Worm (Caenorhabditis elegans) whole organism, L4 larva: ENCODE results near the gene Y22D7AL.11.

Source experiments
- R02D3.7 ChIP-seq: fragments of 150-350 bp; sonication (generic microtip); optimal IDR thresholded peaks from 3 replicates; lab custom pipeline; 2014; ENCODE audit warnings: missing biosample characterization, missing genetic modification characterization
- T26A8.4 ChIP-seq: fragments of 200-800 bp; sonication (Bioruptor generic); IDR thresholded peaks from 2 replicates; pipeline ENCODE4 v1.3.6; 2022; ENCODE audit warnings: missing genetic modification characterization, missing compliant biosample characterization
- Y48G9A.11 ChIP-seq: fragments of 200-800 bp; sonication (Bioruptor generic); IDR thresholded peaks from 2 replicates; pipeline ENCODE4 v1.3.6; 2022; ENCODE audit warnings: missing genetic modification reagents, missing genetic modification characterization, missing compliant biosample characterization
- Y75B8A.6 ChIP-seq: fragments of 200-800 bp; sonication (Bioruptor generic); IDR thresholded peaks from 2 replicates; pipeline ENCODE4 v1.3.6; 2022; ENCODE audit warnings: missing genetic modification reagents, missing genetic modification characterization, missing compliant biosample characterization
- aha-1 ChIP-seq: fragments of 150-350 bp; peaks from one replicate; lab custom pipeline; 2014; ENCODE audit warnings: missing biosample characterization, missing genetic modification characterization
- ama-1 ChIP-seq: fragments of 150-350 bp; optimal IDR thresholded peaks from 2 replicates; lab custom pipeline; 2014; ENCODE audit warnings: inconsistent platforms, mixed read lengths
- ceh-20 ChIP-seq: fragments of 200-800 bp; sonication (Bioruptor generic); IDR thresholded peaks from 2 replicates; pipeline ENCODE4 v1.3.6; 2022; ENCODE audit warnings: missing genetic modification reagents, missing genetic modification characterization, missing compliant biosample characterization
- ceh-44 ChIP-seq: fragments of 200-800 bp; sonication (Bioruptor generic); IDR thresholded peaks from 2 replicates; pipeline ENCODE4 v1.3.6; 2022; ENCODE audit warnings: missing genetic modification reagents, missing genetic modification characterization, missing compliant biosample characterization
- ctbp-1 ChIP-seq: fragments of 200-800 bp; sonication (Bioruptor generic); IDR thresholded peaks from 2 replicates; pipeline ENCODE4 v1.3.6; 2022; ENCODE audit warnings: missing genetic modification reagents, missing genetic modification characterization, missing compliant biosample characterization
- daf-16 ChIP-seq, 3 experiments: sonication (generic microtip); optimal IDR thresholded peaks; 2 replicates each; lab custom pipeline; 2016 to 2017; ENCODE audit warnings: missing genetic modification characterization in 3 of 3, missing genetic modification reagents in 3 of 3, mild to moderate bottlenecking in 2 of 3, missing compliant biosample characterization in 2 of 3, missing biosample characterization in 1 of 3, moderate library complexity in 1 of 3
- dmd-6 ChIP-seq: fragments of 200-800 bp; sonication (Bioruptor generic); IDR thresholded peaks from 2 replicates; pipeline ENCODE4 v1.3.6; 2022; ENCODE audit warnings: missing genetic modification reagents, missing genetic modification characterization, missing compliant biosample characterization
- dmd-8 ChIP-seq: fragments of 200-800 bp; sonication (Bioruptor generic); IDR thresholded peaks from 2 replicates; pipeline ENCODE4 v1.3.6; 2022; ENCODE audit warnings: missing genetic modification characterization, missing compliant biosample characterization
- dpl-1 ChIP-seq: fragments of 150-350 bp; optimal IDR thresholded peaks from 2 replicates; lab custom pipeline; 2014; ENCODE audit warnings: missing biosample characterization, missing genetic modification reagents, missing genetic modification characterization
- duxl-1 ChIP-seq: sonication (generic microtip); optimal IDR thresholded peaks from 2 replicates; lab custom pipeline; 2016; ENCODE audit warnings: mild to moderate bottlenecking, missing genetic modification characterization, moderate library complexity, missing compliant biosample characterization; ENCODE audit not compliant: poor library complexity
- dve-1 ChIP-seq: sonication (generic microtip); optimal IDR thresholded peaks from 2 replicates; lab custom pipeline; 2017; ENCODE audit warnings: antibody characterized with exemption, mild to moderate bottlenecking, missing genetic modification characterization, missing compliant biosample characterization; ENCODE audit not compliant: insufficient read depth
- fkh-10 ChIP-seq: fragments of 150-350 bp; optimal IDR thresholded peaks from 2 replicates; lab custom pipeline; 2014; ENCODE audit warnings: missing biosample characterization, missing genetic modification reagents, missing genetic modification characterization
- hlh-11 ChIP-seq: fragments of 200-800 bp; sonication (Bioruptor generic); optimal IDR thresholded peaks from 2 replicates; lab custom pipeline; 2018; ENCODE audit warnings: mild to moderate bottlenecking, missing genetic modification characterization, missing compliant biosample characterization
- hlh-30 ChIP-seq: sonication (generic microtip); optimal IDR thresholded peaks from 2 replicates; lab custom pipeline; 2017; ENCODE audit warnings: antibody characterized with exemption, mild to moderate bottlenecking, missing genetic modification characterization, missing compliant biosample characterization; ENCODE audit not compliant: insufficient read depth
- hmg-1.1 ChIP-seq: fragments of 200-800 bp; sonication (Bioruptor generic); IDR thresholded peaks from 2 replicates; pipeline ENCODE4 v1.3.6; 2022; ENCODE audit warnings: missing genetic modification reagents, missing genetic modification characterization, missing compliant biosample characterization
- jun-1 ChIP-seq: fragments of 150-350 bp; optimal IDR thresholded peaks from 2 replicates; lab custom pipeline; 2014; ENCODE audit warnings: missing biosample characterization, missing genetic modification reagents, missing genetic modification characterization
- lim-7 ChIP-seq: fragments of 200-800 bp; sonication (Bioruptor generic); IDR thresholded peaks from 2 replicates; pipeline ENCODE4 v1.3.6; 2022; ENCODE audit warnings: missing genetic modification characterization, missing compliant biosample characterization
- lin-1 ChIP-seq: fragments of 200-800 bp; sonication (Bioruptor generic); IDR thresholded peaks from 2 replicates; pipeline ENCODE4 v1.3.6; 2022; ENCODE audit warnings: missing genetic modification reagents, missing genetic modification characterization, missing compliant biosample characterization
- lin-13 ChIP-seq: fragments of 150-350 bp; optimal IDR thresholded peaks from 2 replicates; lab custom pipeline; 2014; ENCODE audit warnings: missing biosample characterization, missing genetic modification reagents, missing genetic modification characterization
- mdt-29 ChIP-seq: fragments of 200-800 bp; sonication (Bioruptor generic); IDR thresholded peaks from 2 replicates; pipeline ENCODE4 v1.3.6; 2022; ENCODE audit warnings: missing genetic modification reagents, missing genetic modification characterization, missing compliant biosample characterization
- mep-1 ChIP-seq: fragments of 150-350 bp; sonication (generic microtip); optimal IDR thresholded peaks from 3 replicates; lab custom pipeline; 2014; ENCODE audit warnings: missing biosample characterization, missing genetic modification characterization
- mes-2 ChIP-seq: sonication (generic microtip); optimal IDR thresholded peaks from 2 replicates; lab custom pipeline; 2016; ENCODE audit warnings: missing genotype, mild to moderate bottlenecking, missing genetic modification characterization, missing compliant biosample characterization; ENCODE audit not compliant: poor library complexity, severe bottlenecking
- mxl-2 ChIP-seq: fragments of 200-800 bp; sonication (Bioruptor generic); conservative IDR thresholded peaks from 2 replicates; pipeline ENCODE4 v1.3.6; 2022; ENCODE audit warnings: missing genetic modification reagents, missing genetic modification characterization, missing compliant biosample characterization
- mxl-3 ChIP-seq: fragments of 200-800 bp; sonication (Bioruptor generic); optimal IDR thresholded peaks from 2 replicates; lab custom pipeline; 2018; ENCODE audit warnings: mild to moderate bottlenecking, missing genetic modification characterization, missing compliant biosample characterization
- nhr-10 ChIP-seq: fragments of 150-350 bp; optimal IDR thresholded peaks from 2 replicates; lab custom pipeline; 2014; ENCODE audit warnings: missing biosample characterization, missing genetic modification characterization
- nhr-102 ChIP-seq: sonication (generic microtip); optimal IDR thresholded peaks from 2 replicates; lab custom pipeline; 2016; ENCODE audit warnings: mild to moderate bottlenecking, missing genetic modification characterization, moderate library complexity, missing compliant biosample characterization
- nhr-11 ChIP-seq: fragments of 150-350 bp; optimal IDR thresholded peaks from 2 replicates; lab custom pipeline; 2014; ENCODE audit warnings: missing biosample characterization, missing genetic modification characterization
- nhr-25 ChIP-seq: sonication (generic microtip); optimal IDR thresholded peaks from 2 replicates; lab custom pipeline; 2017; ENCODE audit warnings: missing genetic modification characterization, mild to moderate bottlenecking, missing compliant biosample characterization, antibody characterized with exemption, moderate library complexity, borderline replicate concordance; ENCODE audit not compliant: insufficient read depth
- nhr-28 ChIP-seq: fragments of 150-350 bp; optimal IDR thresholded peaks from 2 replicates; lab custom pipeline; 2014; ENCODE audit warnings: missing biosample characterization, missing genetic modification characterization
- nhr-42 ChIP-seq: fragments of 200-800 bp; sonication (Bioruptor generic); IDR thresholded peaks from 2 replicates; pipeline ENCODE4 v1.3.6; 2022; ENCODE audit warnings: missing genetic modification characterization, missing compliant biosample characterization
- nhr-48 ChIP-seq: sonication (generic microtip); optimal IDR thresholded peaks from 2 replicates; lab custom pipeline; 2016; ENCODE audit warnings: mild to moderate bottlenecking, missing genetic modification characterization, missing compliant biosample characterization
- nhr-6 ChIP-seq: fragments of 150-350 bp; optimal IDR thresholded peaks from 2 replicates; lab custom pipeline; 2014; ENCODE audit warnings: missing biosample characterization, missing genetic modification characterization
- nhr-77 ChIP-seq: fragments of 150-350 bp; optimal IDR thresholded peaks from 2 replicates; lab custom pipeline; 2014; ENCODE audit warnings: missing biosample characterization, missing genetic modification characterization
- php-3 ChIP-seq: fragments of 200-800 bp; sonication (Bioruptor generic); IDR thresholded peaks from 2 replicates; pipeline ENCODE4 v1.3.6; 2022; ENCODE audit warnings: missing genetic modification reagents, missing genetic modification characterization, missing compliant biosample characterization
- pqm-1 ChIP-seq: sonication (generic microtip); optimal IDR thresholded peaks from 2 replicates; lab custom pipeline; 2017; ENCODE audit warnings: missing biosample characterization, missing genetic modification characterization
- saeg-2 ChIP-seq: fragments of 200-800 bp; sonication (Bioruptor generic); IDR thresholded peaks from 2 replicates; pipeline ENCODE4 v1.3.6; 2022; ENCODE audit warnings: missing genetic modification reagents, missing genetic modification characterization, missing compliant biosample characterization
- set-16 ChIP-seq: fragments of 200-800 bp; sonication (Bioruptor generic); IDR thresholded peaks from 2 replicates; pipeline ENCODE4 v1.3.6; 2022; ENCODE audit warnings: missing genetic modification reagents, missing genetic modification characterization, missing compliant biosample characterization
- snpc-1.2 ChIP-seq: fragments of 200-800 bp; sonication (Bioruptor generic); IDR thresholded peaks from 2 replicates; pipeline ENCODE4 v1.3.6; 2022; ENCODE audit warnings: missing genetic modification reagents, missing genetic modification characterization, missing compliant biosample characterization
- snpc-4 ChIP-seq: fragments of 150-350 bp; optimal IDR thresholded peaks from 2 replicates; lab custom pipeline; 2014; ENCODE audit warnings: missing biosample characterization, missing genetic modification characterization
- tra-1 ChIP-seq: fragments of 200-800 bp; sonication (Bioruptor generic); IDR thresholded peaks from 2 replicates; pipeline ENCODE4 v1.3.6; 2022; ENCODE audit warnings: missing genetic modification reagents, missing genetic modification characterization, missing compliant biosample characterization
- unc-62 ChIP-seq, 3 experiments: fragments of 150-350 bp in 1 of 3; sonication (generic microtip); optimal IDR thresholded peaks in 2 of 3; peaks in 1 of 3; 1 replicate in 1 of 3; 2 replicates in 2 of 3; lab custom pipeline; 2014 to 2017; ENCODE audit warnings: missing biosample characterization in 3 of 3, missing genetic modification characterization in 3 of 3, missing genetic modification reagents in 3 of 3, missing genotype in 1 of 3
- zfp-3 ChIP-seq: fragments of 200-800 bp; sonication (Bioruptor generic); conservative IDR thresholded peaks from 2 replicates; pipeline ENCODE4 v1.3.6; 2022; ENCODE audit warnings: missing genetic modification reagents, missing genetic modification characterization, missing compliant biosample characterization
- ztf-11 ChIP-seq: fragments of 150-350 bp; optimal IDR thresholded peaks from 2 replicates; lab custom pipeline; 2014; ENCODE audit warnings: missing biosample characterization, missing genetic modification characterization

Gene Y22D7AL.11

ce11 chrIII:1682262-1682661 lies 48.1 kb upstream of the Y22D7AL.11 start (continued):
- TF ChIP-seq php-3 (no peak), dmd-8 (GFP tag; lab: Robert Waterston, UW) (no peak), aha-1 (tag; lab: Kevin White, UChicago) (peak; percentile 5)

ce11 chrIII:1680996-1681395 lies 46.8 kb upstream of the Y22D7AL.11 start:
- TF ChIP-seq aha-1 (tag; lab: Kevin White, UChicago) (peak; percentile 11), mxl-3 (GFP tag; lab: Kevin White, UChicago) (peak; percentile 73), tra-1 (GFP tag; lab: Robert Waterston, UW) (peak; percentile 87), nhr-42 (0 out of 2 replicates have a peak, but pooled peaks have one; percentile 54), Y48G9A.11 (GFP tag; lab: Robert Waterston, UW) (no peak), mep-1 (peak; percentile 81), ztf-11 (tag; lab: Kevin White, UChicago) (no peak), duxl-1 (tag; lab: Kevin White, UChicago) (peak; percentile 30), mxl-2 (GFP tag; lab: Robert Waterston, UW) (no peak), Y75B8A.6 (GFP tag; lab: Robert Waterston, UW) (no peak), jun-1 (peak; percentile 40), ctbp-1 (GFP tag; lab: Robert Waterston, UW) (peak; percentile 33; the same call in 1 of the 2 replicates), fkh-10 (GFP tag; lab: Kevin White, UChicago) (no peak), snpc-1.2 (GFP tag; lab: Robert Waterston, UW) (no peak), pqm-1 (tag; lab: Kevin White, UChicago) (peak; percentile 83), nhr-6 (tag; lab: Kevin White, UChicago) (peak; percentile 68), daf-16 (GFP tag; optimal IDR thresholded peaks at IDR 0.05; lab: Kevin White, UChicago) (peak in 1 of 2 experiments; percentile 32), daf-16 (tag; optimal IDR thresholded peaks at IDR 0.05; lab: Kevin White, UChicago) (peak; percentile 82), hlh-30 (tag; lab: Kevin White, UChicago) (peak; percentile 84), mdt-29 (GFP tag; lab: Robert Waterston, UW) (no peak), R02D3.7 (tag; lab: Kevin White, UChicago) (no peak), hmg-1.1 (GFP tag; lab: Robert Waterston, UW) (peak; percentile 71), php-3 (peak; percentile 99), dve-1 (tag; lab: Kevin White, UChicago) (peak; percentile 90), zfp-3 (0 out of 2 replicates have a peak, but pooled peaks have one; percentile 44), nhr-77 (tag; lab: Kevin White, UChicago) (peak; percentile 84), nhr-25 (no peak), nhr-102 (tag; lab: Kevin White, UChicago) (peak; percentile 52), nhr-28 (tag; lab: Kevin White, UChicago) (peak; percentile 93), saeg-2 (GFP tag; lab: Robert Waterston, UW) (peak; percentile 34; the same call in 1 of the 2 replicates), set-16 (0 out of 2 replicates have a peak, but pooled peaks have one; percentile 21), ama-1 (lab: Kevin White, UChicago) (no peak), mes-2 (tag; lab: Kevin White, UChicago) (peak; percentile 62), dmd-8 (GFP tag; lab: Robert Waterston, UW) (no peak), lin-13 (peak; percentile 68), nhr-48 (tag; lab: Kevin White, UChicago) (peak; percentile 68), snpc-4 (tag; lab: Kevin White, UChicago) (no peak), nhr-11 (peak; percentile 53), dmd-6 (GFP tag; lab: Robert Waterston, UW) (peak; percentile 94), lim-7 (GFP tag; lab: Robert Waterston, UW) (no peak), dpl-1 (GFP tag; lab: Kevin White, UChicago) (peak; percentile 38), T26A8.4 (GFP tag; lab: Robert Waterston, UW) (0 out of 2 replicates have a peak, but pooled peaks have one; percentile 16), hlh-11 (tag; lab: Kevin White, UChicago) (peak; percentile 95), ceh-44 (GFP tag; lab: Robert Waterston, UW) (no peak), nhr-10 (tag; lab: Kevin White, UChicago) (peak; percentile 4), unc-62 (GFP tag; optimal IDR thresholded peaks at IDR 0.05 in 1 of 2; lab: Kevin White, UChicago) (peak in 1 of 2 experiments; percentile 91), unc-62 (tag; optimal IDR thresholded peaks at IDR 0.05; lab: Kevin White, UChicago) (no peak), ceh-20 (GFP tag; lab: Robert Waterston, UW) (peak; percentile 97), lin-1 (peak; percentile 98)
